Fruit fly (Drosophila melanogaster) whole organism, embryonic: ENCODE measurements around the gene CG7016.
A peak's percentile ranks its signal among the peaks of the same experiment; 100 is the strongest.

ENCODE experiments used
- Atf6 ChIP-seq: fragments of 200-800 bp; sonication (Bioruptor generic); IDR thresholded peaks from 2 replicates; pipeline ENCODE4 v1.3.6; 2022; ENCODE audit warnings: missing biosample characterization, missing genetic modification characterization
- BEAF-32 ChIP-seq: fragments of 200-800 bp; sonication (Bioruptor generic); optimal IDR thresholded peaks from 3 replicates; lab custom pipeline; 2017; ENCODE audit warnings: missing biosample characterization, missing genetic modification characterization, mild to moderate bottlenecking, moderate library complexity, missing genetic modification reagents
- CG10366 ChIP-seq: fragments of 200-800 bp; sonication (Bioruptor generic); IDR thresholded peaks from 2 replicates; pipeline ENCODE4 v1.3.6; 2022; ENCODE audit warnings: missing biosample characterization, missing genetic modification characterization
- CG10462 ChIP-seq: fragments of 200-800 bp; sonication (Bioruptor generic); optimal IDR thresholded peaks from 2 replicates; lab custom pipeline; 2016; ENCODE audit warnings: missing biosample characterization, missing genetic modification characterization
- CG10979 ChIP-seq: fragments of 200-800 bp; sonication (Bioruptor generic); optimal IDR thresholded peaks from 2 replicates; lab custom pipeline; 2018; ENCODE audit warnings: missing biosample characterization, mild to moderate bottlenecking, missing genetic modification characterization, moderate library complexity
- CG11456 ChIP-seq: fragments of 200-800 bp; sonication (Bioruptor generic); IDR thresholded peaks from 3 replicates; pipeline ENCODE4 v1.3.6; 2022; ENCODE audit warnings: missing biosample characterization, missing genetic modification characterization
- CG12104 ChIP-seq: fragments of 200-800 bp; sonication (Bioruptor generic); optimal IDR thresholded peaks from 3 replicates; lab custom pipeline; 2016; ENCODE audit warnings: missing biosample characterization, missing genetic modification characterization
- CG12155 ChIP-seq: fragments of 200-800 bp; sonication (Bioruptor generic); optimal IDR thresholded peaks from 3 replicates; lab custom pipeline; 2016; ENCODE audit warnings: missing biosample characterization, missing genetic modification characterization
- CG13123 ChIP-seq: fragments of 200-800 bp; sonication (Bioruptor generic); optimal IDR thresholded peaks from 2 replicates; lab custom pipeline; 2016; ENCODE audit warnings: missing biosample characterization, missing genetic modification characterization
- CG14965 ChIP-seq: fragments of 200-800 bp; sonication (Bioruptor generic); optimal IDR thresholded peaks from 2 replicates; lab custom pipeline; 2016; ENCODE audit warnings: missing biosample characterization, missing genetic modification characterization, borderline replicate concordance
- CG15073 ChIP-seq: fragments of 200-800 bp; sonication (Bioruptor generic); optimal IDR thresholded peaks from 2 replicates; lab custom pipeline; 2016; ENCODE audit warnings: missing biosample characterization, missing genetic modification characterization
- CG2116 ChIP-seq: fragments of 200-800 bp; sonication (Bioruptor generic); optimal IDR thresholded peaks from 3 replicates; lab custom pipeline; 2018; ENCODE audit warnings: missing biosample characterization, mild to moderate bottlenecking, missing genetic modification characterization
- CG2678 ChIP-seq: fragments of 200-800 bp; sonication (Bioruptor generic); optimal IDR thresholded peaks from 3 replicates; lab custom pipeline; 2019; ENCODE audit warnings: missing biosample characterization, mild to moderate bottlenecking, missing genetic modification characterization, moderate library complexity
- CG32532 ChIP-seq: fragments of 200-800 bp; sonication (Bioruptor generic); IDR thresholded peaks from 2 replicates; pipeline ENCODE4 v1.3.6; 2022; ENCODE audit warnings: missing biosample characterization, missing genetic modification characterization
- CG3281 ChIP-seq: fragments of 200-800 bp; sonication (Bioruptor generic); optimal IDR thresholded peaks from 3 replicates; lab custom pipeline; 2017; ENCODE audit warnings: missing biosample characterization, mild to moderate bottlenecking, missing genetic modification characterization
- CG33213 ChIP-seq: fragments of 200-800 bp; sonication (Bioruptor generic); optimal IDR thresholded peaks from 3 replicates; lab custom pipeline; 2016; ENCODE audit warnings: missing biosample characterization, missing genetic modification characterization
- CG33557 ChIP-seq: fragments of 200-800 bp; sonication (Bioruptor generic); optimal IDR thresholded peaks from 2 replicates; lab custom pipeline; 2019; ENCODE audit warnings: missing biosample characterization, mild to moderate bottlenecking, missing genetic modification characterization, moderate library complexity
- CG4730 ChIP-seq: fragments of 200-800 bp; sonication (Bioruptor generic); IDR thresholded peaks from 2 replicates; pipeline ENCODE4 v1.3.6; 2022; ENCODE audit warnings: missing biosample characterization, missing genetic modification characterization
- CG6791 ChIP-seq: fragments of 200-800 bp; sonication (Bioruptor generic); IDR thresholded peaks from 3 replicates; pipeline ENCODE4 v1.3.6; 2022; ENCODE audit warnings: missing biosample characterization, missing genetic modification characterization; ENCODE audit not compliant: partially characterized antibody
- CG7372 ChIP-seq: fragments of 200-800 bp; sonication (Bioruptor generic); IDR thresholded peaks from 2 replicates; pipeline ENCODE4 v1.3.6; 2022; ENCODE audit warnings: missing biosample characterization, missing genetic modification characterization
- CG7928 ChIP-seq: fragments of 200-800 bp; sonication (Bioruptor generic); optimal IDR thresholded peaks from 2 replicates; lab custom pipeline; 2017; ENCODE audit warnings: missing biosample characterization, mild to moderate bottlenecking, missing genetic modification characterization
- CG8924 ChIP-seq: fragments of 200-800 bp; optimal IDR thresholded peaks from 3 replicates; lab custom pipeline; 2019; ENCODE audit warnings: missing biosample characterization, mild to moderate bottlenecking, missing genetic modification characterization, moderate library complexity
- CG9215 ChIP-seq: fragments of 200-800 bp; sonication (Bioruptor generic); IDR thresholded peaks from 2 replicates; pipeline ENCODE4 v1.3.6; 2022; ENCODE audit warnings: missing biosample characterization, missing genetic modification characterization
- D19B ChIP-seq: fragments of 200-800 bp; sonication (Bioruptor generic); optimal IDR thresholded peaks from 2 replicates; lab custom pipeline; 2017; ENCODE audit warnings: missing biosample characterization, mild to moderate bottlenecking, missing genetic modification characterization
- Dad ChIP-seq: fragments of 200-800 bp; sonication (Bioruptor generic); optimal IDR thresholded peaks from 3 replicates; lab custom pipeline; 2016; ENCODE audit warnings: missing biosample characterization, missing genetic modification characterization
- Elba2 ChIP-seq: fragments of 200-800 bp; sonication (Bioruptor generic); optimal IDR thresholded peaks from 3 replicates; lab custom pipeline; 2016; ENCODE audit warnings: missing biosample characterization, missing genetic modification characterization
- H15 ChIP-seq: fragments of 200-800 bp; sonication (Bioruptor generic); IDR thresholded peaks from 3 replicates; pipeline ENCODE4 v1.3.6; 2022; ENCODE audit warnings: missing biosample characterization, missing genetic modification characterization
- HLH54F ChIP-seq: fragments of 200-800 bp; sonication (Bioruptor generic); optimal IDR thresholded peaks from 3 replicates; lab custom pipeline; 2016; ENCODE audit warnings: missing biosample characterization, missing genetic modification characterization
- NFAT ChIP-seq: fragments of 200-800 bp; sonication (Bioruptor generic); IDR thresholded peaks from 2 replicates; pipeline ENCODE4 v1.3.6; 2022; ENCODE audit warnings: missing biosample characterization, missing genetic modification characterization
- Neu2 ChIP-seq: fragments of 200-800 bp; sonication (Bioruptor generic); optimal IDR thresholded peaks from 3 replicates; lab custom pipeline; 2016; ENCODE audit warnings: missing biosample characterization, missing genetic modification characterization, borderline replicate concordance
- Opbp ChIP-seq: fragments of 200-800 bp; sonication (Bioruptor generic); IDR thresholded peaks from 3 replicates; pipeline ENCODE4 v1.3.6; 2022; ENCODE audit warnings: missing biosample characterization, missing genetic modification characterization; ENCODE audit not compliant: partially characterized antibody
- TFAM ChIP-seq: fragments of 200-800 bp; sonication (Bioruptor generic); optimal IDR thresholded peaks from 2 replicates; lab custom pipeline; 2017; ENCODE audit warnings: missing biosample characterization, missing genetic modification characterization, inconsistent platforms
- Taf1 ChIP-seq: fragments of 200-800 bp; sonication (Bioruptor generic); IDR thresholded peaks from 2 replicates; pipeline ENCODE4 v1.3.6; 2022; ENCODE audit warnings: missing biosample characterization, missing genetic modification characterization
- Trl ChIP-seq, 3 experiments: fragments of >200 bp in 2 of 3; fragments of 200-800 bp in 1 of 3; sonication (Bioruptor generic) in 1 of 3; optimal IDR thresholded peaks; 2 replicates in 1 of 3; 3 replicates in 2 of 3; lab custom pipeline; 2016 to 2017; ENCODE audit warnings: missing biosample characterization in 1 of 3, missing genetic modification characterization in 1 of 3
- abd-A ChIP-seq: fragments of 200-800 bp; sonication (Bioruptor generic); optimal IDR thresholded peaks from 3 replicates; lab custom pipeline; 2019; ENCODE audit warnings: missing biosample characterization, mild to moderate bottlenecking, missing genetic modification characterization, moderate library complexity
- dysf ChIP-seq: fragments of 200-800 bp; sonication (Bioruptor generic); IDR thresholded peaks from 3 replicates; pipeline ENCODE4 v1.3.6; 2022; ENCODE audit warnings: missing biosample characterization, missing genetic modification characterization
- fd96Cb ChIP-seq: fragments of 200-800 bp; sonication (Bioruptor generic); optimal IDR thresholded peaks from 2 replicates; lab custom pipeline; 2018; ENCODE audit warnings: missing biosample characterization, mild to moderate bottlenecking, missing genetic modification characterization, moderate library complexity
- grau ChIP-seq: fragments of 200-800 bp; optimal IDR thresholded peaks from 3 replicates; lab custom pipeline; 2019; ENCODE audit warnings: missing biosample characterization, mild to moderate bottlenecking, missing genetic modification characterization, moderate library complexity
- ham ChIP-seq: fragments of 200-800 bp; sonication (Bioruptor generic); IDR thresholded peaks from 2 replicates; pipeline ENCODE4 v1.3.6; 2022; ENCODE audit warnings: missing biosample characterization, missing genetic modification characterization
- ind ChIP-seq: fragments of 200-800 bp; sonication (Bioruptor generic); optimal IDR thresholded peaks from 3 replicates; lab custom pipeline; 2016; ENCODE audit warnings: missing biosample characterization, missing genetic modification characterization
- kah ChIP-seq: fragments of 200-800 bp; sonication (Bioruptor generic); optimal IDR thresholded peaks from 2 replicates; lab custom pipeline; 2018; ENCODE audit warnings: missing biosample characterization, mild to moderate bottlenecking, missing genetic modification characterization
- kni ChIP-seq: fragments of 200-800 bp; sonication (Bioruptor generic); optimal IDR thresholded peaks from 3 replicates; lab custom pipeline; 2017; ENCODE audit warnings: mild to moderate bottlenecking, missing biosample characterization, missing genetic modification reagents, missing genetic modification characterization
- lmd ChIP-seq: fragments of 200-800 bp; sonication (Bioruptor generic); IDR thresholded peaks from 2 replicates; pipeline ENCODE4 v1.3.6; 2022; ENCODE audit warnings: missing biosample characterization, missing genetic modification characterization
- nerfin-1 ChIP-seq: fragments of 200-800 bp; sonication (Bioruptor generic); optimal IDR thresholded peaks from 3 replicates; lab custom pipeline; 2019; ENCODE audit warnings: missing biosample characterization, mild to moderate bottlenecking, missing genetic modification characterization, moderate library complexity
- sc ChIP-seq, 3 experiments: fragments of >200 bp in 2 of 3; fragments of 200-800 bp in 1 of 3; sonication (Bioruptor generic) in 1 of 3; optimal IDR thresholded peaks; 2 replicates in 2 of 3; 3 replicates in 1 of 3; lab custom pipeline; 2017; ENCODE audit warnings: mild to moderate bottlenecking in 1 of 3, missing biosample characterization in 1 of 3, missing genetic modification characterization in 1 of 3, missing genetic modification reagents in 1 of 3
- sens ChIP-seq: fragments of 200-800 bp; sonication (Bioruptor generic); peaks from one replicate; lab custom pipeline; 2016; ENCODE audit warnings: missing biosample characterization, missing genetic modification characterization
- sim ChIP-seq: fragments of 200-800 bp; sonication (Bioruptor generic); IDR thresholded peaks from 2 replicates; pipeline ENCODE4 v1.3.6; 2022; ENCODE audit warnings: missing biosample characterization, missing genetic modification characterization
- sisA ChIP-seq: fragments of 200-800 bp; sonication (Bioruptor generic); IDR thresholded peaks from 2 replicates; pipeline ENCODE4 v1.3.6; 2022; ENCODE audit warnings: missing biosample characterization, missing genetic modification characterization
- tll ChIP-seq, 2 experiments: fragments of 200-800 bp in 1 of 2; fragments of >200 bp in 1 of 2; sonication (Bioruptor generic) in 1 of 2; optimal IDR thresholded peaks; 2 replicates each; lab custom pipeline; 2017 to 2019; ENCODE audit warnings: missing biosample characterization in 2 of 2, missing genetic modification characterization in 2 of 2, mild to moderate bottlenecking in 1 of 2, moderate library complexity in 1 of 2
- twi ChIP-seq: fragments of 200-800 bp; optimal IDR thresholded peaks from 2 replicates; lab custom pipeline; 2019; ENCODE audit warnings: missing biosample characterization, mild to moderate bottlenecking, missing genetic modification characterization, moderate library complexity
- vnd ChIP-seq: fragments of 200-800 bp; sonication (Bioruptor generic); IDR thresholded peaks from 3 replicates; pipeline ENCODE4 v1.3.6; 2022; ENCODE audit warnings: missing biosample characterization, missing genetic modification characterization; ENCODE audit not compliant: partially characterized antibody

CG7016 gene

DNA sequence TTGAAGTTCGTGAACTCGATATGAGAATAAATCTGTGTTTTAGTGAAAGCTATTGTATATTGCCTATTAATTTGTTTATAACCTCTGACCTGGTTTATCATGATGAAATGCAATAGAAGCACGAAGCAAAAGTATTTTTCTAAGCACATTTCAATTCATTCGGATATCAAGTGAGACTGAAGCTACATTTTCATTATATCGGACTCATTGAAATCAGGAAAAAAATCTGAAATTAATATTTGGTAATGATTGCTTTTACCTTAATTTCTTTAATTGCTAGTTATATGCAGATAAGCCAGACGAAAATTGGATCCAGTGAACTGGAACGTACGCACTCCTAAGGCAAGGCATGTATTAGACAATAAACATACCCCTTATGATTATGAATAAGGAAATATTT lies 21.7 kb upstream of the CG7016 start, which contains the start of gene CG33658:
Gene CG33658, minus strand, starts transcription at position 101 of the 400 bp plus-strand sequence.
- TF ChIP-seq vnd (no peak), CG2116 (GFP tag; lab: Kevin White, UChicago) (no peak), TFAM (GFP tag; lab: Kevin White, UChicago) (no peak), ham (no peak), sim (GFP tag; lab: Robert Waterston, UW) (no peak), CG10366 (no peak), Elba2 (GFP tag; lab: Kevin White, UChicago) (no peak), nerfin-1 (no peak), CG6791 (GFP tag; lab: Robert Waterston, UW) (no peak), dysf (GFP tag; lab: Robert Waterston, UW) (no peak), twi (no peak), CG12155 (no peak), kah (GFP tag; lab: Kevin White, UChicago) (no peak), lmd (GFP tag; lab: Robert Waterston, UW) (no peak), CG14965 (GFP tag; lab: Kevin White, UChicago) (no peak), CG32532 (GFP tag; lab: Robert Waterston, UW) (no peak), CG2678 (tag; lab: Kevin White, UChicago) (no peak), D19B (GFP tag; lab: Kevin White, UChicago) (no peak)

DNA sequence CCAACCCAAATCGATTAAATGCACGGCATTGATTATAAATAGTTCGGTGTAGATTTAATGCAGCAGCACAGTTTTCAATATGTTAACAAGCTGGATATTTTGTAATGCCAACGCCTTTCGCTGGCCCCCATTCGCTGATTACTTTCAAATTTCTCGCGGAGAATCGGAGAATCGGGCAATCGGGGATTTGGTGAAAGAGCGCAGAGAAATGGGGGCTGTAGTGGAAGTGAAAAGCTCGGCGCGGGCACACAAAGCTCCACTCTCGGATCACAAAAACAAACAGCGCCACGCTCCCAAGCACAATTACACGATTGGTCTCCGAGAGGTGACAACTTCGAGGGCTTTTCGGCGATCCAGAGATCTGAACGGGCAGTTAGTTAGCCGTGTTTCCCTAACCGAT lies 21.1 kb upstream of the CG7016 start, which contains the start of gene Esp:
Gene Esp, plus strand, starts transcription at position 301 of the 400 bp plus-strand sequence.
- TF ChIP-seq sc (optimal IDR thresholded peaks at IDR 0.05; lab: Kevin White, UChicago) (no peak), sc (GFP tag; optimal IDR thresholded peaks at IDR 0.05; lab: Kevin White, UChicago) (no peak), CG7372 (GFP tag; lab: Robert Waterston, UW) (no peak), sens (GFP tag; lab: Kevin White, UChicago) (peak; percentile 39), CG10979 (tag; lab: Kevin White, UChicago) (no peak), CG3281 (GFP tag; lab: Kevin White, UChicago) (no peak), CG12104 (no peak), tll (GFP tag; optimal IDR thresholded peaks at IDR 0.05; lab: Kevin White, UChicago) (no peak), H15 (no peak), CG13123 (GFP tag; lab: Kevin White, UChicago) (no peak), fd96Cb (no peak), CG9215 (no peak), Neu2 (GFP tag; lab: Kevin White, UChicago) (no peak), Dad (GFP tag; lab: Kevin White, UChicago) (no peak), sisA (GFP tag; lab: Robert Waterston, UW) (no peak), CG11456 (GFP tag; lab: Robert Waterston, UW) (no peak), grau (tag; lab: Kevin White, UChicago) (no peak), Opbp (GFP tag; lab: Robert Waterston, UW) (0 out of 3 replicates have a peak, but pooled peaks have one; percentile 7), CG33557 (GFP tag; lab: Kevin White, UChicago) (no peak), CG33213 (no peak), NFAT (GFP tag; lab: Robert Waterston, UW) (no peak), Trl (optimal IDR thresholded peaks at IDR 0.05; lab: Kevin White, UChicago) (peak in 1 of 2 experiments; percentile 19), Trl (GFP tag; optimal IDR thresholded peaks at IDR 0.05; lab: Kevin White, UChicago) (no peak), Taf1 (GFP tag; lab: Robert Waterston, UW) (no peak), CG8924 (no peak), abd-A (tag; lab: Kevin White, UChicago) (no peak), ind (GFP tag; lab: Kevin White, UChicago) (no peak), BEAF-32 (GFP tag; lab: Kevin White, UChicago) (no peak), kni (GFP tag; lab: Kevin White, UChicago) (no peak), CG15073 (GFP tag; lab: Kevin White, UChicago) (no peak), CG10462 (GFP tag; lab: Kevin White, UChicago) (no peak), HLH54F (GFP tag; lab: Kevin White, UChicago) (no peak), CG7928 (no peak), CG4730 (no peak), Atf6 (GFP tag; lab: Robert Waterston, UW) (no peak)
